Worm (Caenorhabditis elegans): ENCODE data around the gene ZC204.14.

DNA sequence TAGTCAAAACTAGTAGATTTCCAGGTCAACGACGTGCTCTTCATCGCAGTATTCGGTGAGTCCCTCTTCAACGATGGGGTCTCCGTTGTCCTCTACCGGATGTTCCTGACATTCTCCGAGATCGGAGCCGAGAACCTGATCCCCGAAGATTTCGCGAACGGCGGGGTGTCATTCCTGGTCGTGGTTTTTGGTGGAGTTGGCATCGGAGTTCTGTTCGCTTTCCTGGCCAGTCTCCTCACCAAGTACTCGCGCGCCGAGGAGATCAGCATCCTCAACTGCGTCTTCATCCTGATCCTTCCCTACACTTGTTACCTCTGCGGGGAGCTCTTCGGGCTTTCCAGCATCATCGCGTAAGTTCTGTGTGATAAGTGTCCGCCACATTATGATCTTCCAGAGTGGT, 9.9 kb upstream of the ZC204.14 start:
- TF ChIP-seq repo-1 (tag; optimal IDR thresholded peaks at IDR 0.05) (no peak), ztf-26 (tag; optimal IDR thresholded peaks at IDR 0.05) (no peak)
